Fruit fly (Drosophila melanogaster) whole organism: ENCODE measurements around the gene CG4991.

Experiments
- CG8478 ChIP-seq: fragments of >200 bp; optimal IDR thresholded peaks from 2 replicates; lab custom pipeline; 2018; ENCODE audit warnings: inconsistent platforms
- Dll ChIP-seq: fragments of >200 bp; optimal IDR thresholded peaks from 2 replicates; lab custom pipeline; 2017
- EcR ChIP-seq, 2 experiments: fragments of >200 bp; optimal IDR thresholded peaks; 2 replicates each; lab custom pipeline; 2017; ENCODE audit warnings: missing biosample characterization in 2 of 2, missing genetic modification characterization in 2 of 2, missing genetic modification reagents in 2 of 2
- pan ChIP-seq: fragments of >200 bp; optimal IDR thresholded peaks from 2 replicates; lab custom pipeline; 2017
- psq ChIP-seq: fragments of >200 bp; optimal IDR thresholded peaks from 2 replicates; lab custom pipeline; 2017
- usp ChIP-seq: fragments of >200 bp; optimal IDR thresholded peaks from 2 replicates; lab custom pipeline; 2017; ENCODE audit warnings: missing biosample characterization, missing genetic modification characterization, mixed read lengths

Gene CG4991

DNA sequence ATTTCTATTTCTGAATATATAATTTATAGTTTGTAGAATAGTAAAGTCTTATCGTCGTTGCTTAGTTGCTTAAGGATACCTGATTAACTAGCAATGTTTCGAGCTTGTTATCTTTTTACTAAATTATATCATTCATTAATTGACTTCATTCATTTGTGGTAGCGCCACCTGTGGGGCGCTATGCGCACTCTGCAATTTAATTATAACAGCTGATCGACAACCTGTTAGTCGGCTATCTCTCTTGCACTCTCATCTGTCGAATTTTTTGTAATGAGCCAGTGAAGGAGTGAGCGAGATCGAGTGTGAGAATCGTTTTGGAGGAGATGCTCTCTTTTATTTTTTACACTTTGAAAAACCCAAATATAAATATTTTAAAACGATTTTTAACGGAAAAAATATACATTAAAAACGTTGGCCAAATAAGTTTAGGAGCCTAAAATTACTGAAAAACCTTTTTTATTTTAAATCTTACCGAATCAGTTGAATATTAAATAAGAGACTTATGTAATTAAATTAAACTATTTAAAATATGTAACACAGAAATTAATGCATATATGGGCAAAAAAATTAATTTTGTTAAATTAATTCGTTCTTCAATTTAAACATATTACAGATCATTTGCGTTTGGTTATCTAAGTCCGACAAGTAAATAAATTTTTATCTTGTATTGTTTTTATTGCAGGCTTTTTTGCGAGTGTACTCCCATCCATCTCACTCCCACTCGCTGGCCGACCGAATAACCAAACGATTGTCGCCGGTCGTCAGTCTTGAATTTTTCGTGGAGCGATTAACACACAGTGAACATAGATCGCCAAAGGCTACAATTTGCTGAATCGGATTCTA is at the start of gene CG4991, which contains the start of gene CG16700:
Gene CG4991 (plus strand): TSS at position 793 of the 843 bp plus-strand sequence.
Gene CG16700 (plus strand): TSS at position 793 of the 843 bp plus-strand sequence.
- TF ChIP-seq CG8478 (lab: Kevin White, UChicago) (no peak), psq (lab: Kevin White, UChicago) (no peak), pan (lab: Kevin White, UChicago) (no peak)

DNA sequence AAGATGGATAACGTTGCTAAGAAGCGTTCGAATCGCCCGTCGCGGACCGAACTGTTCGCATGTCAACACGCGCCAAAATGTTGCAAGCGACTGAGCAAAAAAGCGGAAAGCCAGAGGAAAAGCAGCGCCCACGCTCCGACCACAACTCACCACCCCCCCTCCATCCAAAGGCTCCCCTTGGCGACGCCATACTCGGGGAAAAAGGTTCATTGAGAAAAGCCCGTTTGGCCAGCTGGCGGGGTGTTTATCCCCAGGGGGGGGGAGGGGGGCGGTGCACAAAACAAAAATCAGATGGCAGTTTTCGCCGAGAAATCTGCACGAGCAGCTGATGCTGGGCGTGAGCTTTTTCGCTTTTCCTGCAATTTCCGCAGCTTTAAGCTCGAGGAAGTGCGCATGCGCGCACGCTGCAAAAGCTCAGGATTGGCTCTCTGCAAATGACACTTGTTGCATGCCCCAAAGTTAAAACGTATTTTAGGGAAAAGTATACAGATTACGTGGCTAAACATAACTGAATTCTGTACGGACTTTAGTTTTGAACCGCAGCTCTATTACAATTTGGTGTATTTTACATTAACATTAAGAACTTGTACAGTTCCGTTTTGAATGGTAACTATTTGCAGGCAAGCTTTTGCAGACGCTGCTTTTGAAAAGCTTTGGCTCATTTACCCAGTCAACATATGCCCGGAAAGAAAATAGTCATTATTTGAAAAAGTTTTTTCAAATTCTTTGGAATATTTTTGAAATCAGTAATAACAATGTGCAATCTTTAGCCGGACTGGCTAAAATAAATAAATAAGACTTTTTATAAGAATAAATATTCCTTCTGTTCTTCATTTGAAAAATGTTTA is 43.7 kb upstream of the CG4991 start:
- no peak for TF ChIP-seq Dll (lab: Kevin White, UChicago)
- no peak for TF ChIP-seq psq (lab: Kevin White, UChicago)
- no peak for TF ChIP-seq EcR (GFP tag; optimal IDR thresholded peaks at IDR 0.05; lab: Kevin White, UChicago)
- no peak for TF ChIP-seq CG8478 (lab: Kevin White, UChicago)
- TF ChIP-seq usp (GFP tag; lab: Kevin White, UChicago), result no peak
- no peak for TF ChIP-seq pan (lab: Kevin White, UChicago)

- TF ChIP-seq CG8478 (lab: Kevin White, UChicago), result no peak
- no peak for TF ChIP-seq Dll (lab: Kevin White, UChicago)
These were observed 25.0 kb upstream of the CG4991 start, which contains the start of gene CG45002 for dm6 chrX:17066632-17067031. TSS of gene CG45002 (minus strand) at chrX:17066732.

dm6 chrX:17068423-17068822 is 23.2 kb upstream of the CG4991 start, which contains the start of gene CG43077:
TSS of gene CG43077 (minus strand) at chrX:17068523.
- no peak for TF ChIP-seq CG8478 (lab: Kevin White, UChicago)
- no peak for TF ChIP-seq pan (lab: Kevin White, UChicago)
- TF ChIP-seq EcR (GFP tag; optimal IDR thresholded peaks at IDR 0.05; lab: Kevin White, UChicago), result no peak
- TF ChIP-seq usp (GFP tag; lab: Kevin White, UChicago), result no peak
- no peak for TF ChIP-seq psq (lab: Kevin White, UChicago)
- no peak for TF ChIP-seq Dll (lab: Kevin White, UChicago)

DNA sequence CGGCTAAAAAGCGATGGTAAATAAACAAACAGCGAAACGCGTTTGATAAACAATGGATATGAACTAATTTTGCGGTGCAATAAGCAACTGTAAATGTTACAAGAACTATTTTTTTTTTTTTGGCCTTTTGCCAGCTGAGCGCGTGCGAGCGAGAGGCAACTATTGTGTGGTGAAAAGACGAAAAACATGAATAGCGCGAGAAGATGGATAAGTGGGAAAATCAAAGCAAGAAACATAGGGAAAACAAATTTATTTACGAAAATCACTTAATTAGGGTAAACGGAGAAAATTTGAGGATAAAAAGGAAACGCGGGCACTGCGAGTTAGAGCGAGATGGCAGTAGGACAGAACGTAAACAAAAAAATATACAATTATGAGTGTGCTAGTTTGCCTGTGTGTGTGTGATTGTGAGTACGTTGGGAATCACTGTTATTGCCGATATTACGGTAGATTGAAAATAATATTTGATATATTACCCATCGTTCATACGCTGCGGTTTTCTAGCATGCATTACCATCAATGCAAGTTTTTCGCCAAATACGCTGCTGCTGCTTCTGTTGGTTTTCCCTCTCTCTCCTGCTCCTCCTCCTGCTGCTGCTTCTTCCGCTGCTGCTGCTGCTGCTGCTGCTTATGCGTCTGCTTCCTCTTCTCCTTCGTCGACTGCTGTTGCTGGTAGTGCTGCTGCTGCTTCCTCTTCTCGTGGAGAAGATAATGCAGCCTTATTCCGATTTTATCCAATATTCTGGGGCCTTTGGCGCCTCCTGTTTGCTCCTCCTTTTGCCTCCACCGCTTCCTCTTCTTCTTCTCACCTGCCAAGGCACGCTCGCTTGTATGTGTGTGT is 15.0 kb upstream of the CG4991 start:
- TF ChIP-seq pan (lab: Kevin White, UChicago), result no peak
- no peak for TF ChIP-seq psq (lab: Kevin White, UChicago)
- TF ChIP-seq EcR (GFP tag; optimal IDR thresholded peaks at IDR 0.05; lab: Kevin White, UChicago), result no peak
- TF ChIP-seq usp (GFP tag; lab: Kevin White, UChicago), result no peak
- no peak for TF ChIP-seq Dll (lab: Kevin White, UChicago)
- TF ChIP-seq CG8478 (lab: Kevin White, UChicago), result no peak

DNA sequence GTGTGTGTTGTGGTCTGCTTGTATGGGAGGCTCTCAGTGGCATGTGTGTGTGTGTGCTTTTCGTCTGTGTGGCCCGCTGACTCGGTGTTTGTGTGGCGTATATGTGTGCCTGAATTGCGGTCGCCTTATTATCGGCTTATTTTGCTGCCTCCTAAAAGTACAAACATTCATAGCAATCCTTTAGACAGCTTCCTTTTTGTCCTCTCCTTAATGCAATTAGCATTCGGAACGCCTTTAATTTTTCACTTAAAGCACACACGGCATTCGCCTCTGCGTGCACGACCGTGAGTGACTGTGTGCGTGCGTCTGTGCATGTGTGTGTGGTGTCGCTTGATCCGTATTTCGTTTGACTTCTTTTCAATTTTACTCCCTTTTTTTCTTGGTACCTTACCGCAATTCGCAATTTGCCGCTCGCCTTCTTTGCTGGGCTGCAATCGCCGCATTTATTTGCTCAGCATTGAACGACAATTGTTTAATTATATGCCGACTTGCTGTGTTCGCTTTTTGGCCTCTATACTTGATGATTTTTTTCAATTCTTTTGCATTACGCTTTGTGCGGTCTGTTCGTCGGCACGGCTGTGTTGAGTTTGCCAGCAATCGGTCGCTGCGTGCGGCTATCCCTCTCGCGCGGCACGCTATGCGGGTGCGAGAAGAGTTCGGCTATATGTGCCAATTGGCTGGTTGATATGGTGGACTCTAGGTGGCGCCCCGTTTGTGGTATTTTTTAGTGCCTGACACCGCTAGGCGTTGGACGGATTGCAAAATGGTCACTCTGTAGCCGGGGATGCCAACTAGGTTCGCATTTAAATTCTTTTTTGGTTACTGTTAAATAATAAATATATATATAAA is 14.1 kb upstream of the CG4991 start, which contains the start of gene wcy:
Gene wcy (minus strand): TSS at position 608 of the 849 bp plus-strand sequence.
- TF ChIP-seq pan (lab: Kevin White, UChicago) (no peak), EcR (GFP tag; optimal IDR thresholded peaks at IDR 0.05; lab: Kevin White, UChicago) (no peak), psq (lab: Kevin White, UChicago) (no peak), Dll (lab: Kevin White, UChicago) (no peak), CG8478 (lab: Kevin White, UChicago) (peak; percentile 67), usp (GFP tag; lab: Kevin White, UChicago) (no peak)

dm6 chrX:17078139-17078977 is 13.3 kb upstream of the CG4991 start, which contains the start of gene CG4949:
TSS of gene CG4949 (plus strand) at chrX:17078836.
- TF ChIP-seq usp (GFP tag; lab: Kevin White, UChicago) (no peak), Dll (lab: Kevin White, UChicago) (no peak), CG8478 (lab: Kevin White, UChicago) (no peak), pan (lab: Kevin White, UChicago) (no peak), psq (lab: Kevin White, UChicago) (no peak), EcR (GFP tag; optimal IDR thresholded peaks at IDR 0.05; lab: Kevin White, UChicago) (no peak)

dm6 chrX:17081147-17081546 is 10.5 kb upstream of the CG4991 start, which contains the start of gene CG4955:
TSS of gene CG4955 (plus strand) at chrX:17081447.
- no peak for TF ChIP-seq usp (GFP tag; lab: Kevin White, UChicago)
- no peak for TF ChIP-seq Dll (lab: Kevin White, UChicago)

- TF ChIP-seq pan (lab: Kevin White, UChicago), result no peak
- no peak for TF ChIP-seq psq (lab: Kevin White, UChicago)
These were observed 4.1 kb upstream of the CG4991 start, which contains the start of gene CG8945 for dm6 chrX:17087575-17087974. TSS of gene CG8945 (minus strand) at chrX:17087675.
